Worm (Caenorhabditis elegans) whole organism, midembryonic: ENCODE measurements around the gene max-2.

Experiments used
- flt-1 ChIP-seq: fragments of 200-800 bp; sonication (Bioruptor generic); IDR thresholded peaks from 2 replicates; pipeline ENCODE4 v1.3.6; 2022; ENCODE audit warnings: missing genetic modification characterization, missing compliant biosample characterization
- med-1 ChIP-seq: sonication (generic microtip); optimal IDR thresholded peaks from 2 replicates; lab custom pipeline; 2017; ENCODE audit warnings: missing genetic modification characterization, mild to moderate bottlenecking, missing compliant biosample characterization, antibody characterized with exemption, missing genetic modification reagents; ENCODE audit not compliant: insufficient read depth
- ref-1 ChIP-seq: fragments of 200-800 bp; sonication (Bioruptor generic); conservative IDR thresholded peaks from 2 replicates; pipeline ENCODE4 v1.3.6; 2022; ENCODE audit warnings: missing genetic modification reagents, missing genetic modification characterization, missing compliant biosample characterization
- ztf-23 ChIP-seq: fragments of 200-800 bp; sonication (Bioruptor generic); IDR thresholded peaks from 2 replicates; pipeline ENCODE4 v1.3.6; 2022; ENCODE audit warnings: missing genetic modification reagents, missing genetic modification characterization, missing compliant biosample characterization

DNA sequence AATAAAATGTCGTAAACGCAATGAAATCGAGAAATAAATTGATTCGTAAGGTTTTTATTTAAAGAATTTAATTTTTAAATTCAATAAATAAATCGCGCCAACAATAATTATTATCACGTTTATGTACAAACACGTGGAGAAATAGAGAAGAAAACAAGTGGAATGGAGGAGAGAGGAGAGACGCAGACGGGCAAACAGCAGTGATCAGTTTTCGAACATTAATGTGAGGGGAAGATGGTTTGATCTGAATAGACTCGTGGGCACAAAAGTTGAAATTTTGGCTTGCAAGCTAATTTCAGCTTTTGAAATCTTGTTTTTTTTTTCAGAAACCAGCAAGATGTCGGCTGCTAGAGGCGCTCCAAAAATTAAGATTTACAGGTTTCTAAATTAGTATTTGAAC lies 29.4 kb downstream of the max-2 start, which contains the start of gene hphd-1:
- TF ChIP-seq ref-1 (GFP tag; lab: Robert Waterston, UW) (no peak), flt-1 (no peak), ztf-23 (GFP tag; lab: Robert Waterston, UW) (no peak), med-1 (GFP tag; lab: Kevin White, UChicago) (no peak)
